Fruit fly (Drosophila melanogaster) whole organism, wandering third instar larva: ENCODE results near the gene CG16749.

Source experiments
- Abd-B ChIP-seq: fragments of >200 bp; optimal IDR thresholded peaks from 2 replicates; lab custom pipeline; 2017; ENCODE audit warnings: missing biosample characterization, missing genetic modification characterization
- CG32264 ChIP-seq: fragments of 200-800 bp; sonication (Bioruptor generic); optimal IDR thresholded peaks from 2 replicates; lab custom pipeline; 2016; ENCODE audit warnings: missing biosample characterization, missing genetic modification characterization
- CG9705 ChIP-seq: fragments of 200-800 bp; sonication (Bioruptor generic); optimal IDR thresholded peaks from 2 replicates; lab custom pipeline; 2018; ENCODE audit warnings: missing biosample characterization, mild to moderate bottlenecking, missing genetic modification characterization
- CrebA ChIP-seq: fragments of 200-800 bp; sonication (Bioruptor generic); optimal IDR thresholded peaks from 2 replicates; lab custom pipeline; 2016; ENCODE audit warnings: missing biosample characterization, mild to moderate bottlenecking, missing genetic modification characterization, borderline replicate concordance
- Dfd ChIP-seq: fragments of >200 bp; optimal IDR thresholded peaks from 2 replicates; lab custom pipeline; 2017; ENCODE audit warnings: missing biosample characterization, missing genetic modification characterization
- Dif ChIP-seq: fragments of 200-275, 200-300 bp; sonication (Bioruptor generic); optimal IDR thresholded peaks from 2 replicates; lab custom pipeline; 2018; ENCODE audit warnings: missing biosample characterization, missing genetic modification characterization; ENCODE audit not compliant: partially characterized antibody
- GATAd ChIP-seq: sonication (Bioruptor generic); optimal IDR thresholded peaks from 2 replicates; lab custom pipeline; 2016; ENCODE audit warnings: missing biosample characterization, missing genetic modification characterization
- HLH106 ChIP-seq: fragments of 200-800 bp; optimal IDR thresholded peaks from 3 replicates; lab custom pipeline; 2019; ENCODE audit warnings: missing biosample characterization, mild to moderate bottlenecking, missing genetic modification characterization, moderate library complexity
- Hnf4 ChIP-seq: fragments of 200-800 bp; sonication (Bioruptor generic); optimal IDR thresholded peaks from 2 replicates; lab custom pipeline; 2016; ENCODE audit warnings: missing biosample characterization, mild to moderate bottlenecking, missing genetic modification characterization
- Hr78 ChIP-seq: fragments of >200 bp; optimal IDR thresholded peaks from 2 replicates; lab custom pipeline; 2017; ENCODE audit warnings: missing biosample characterization, missing genetic modification characterization
- Hr83 ChIP-seq: fragments of 200-300 bp; sonication (Bioruptor generic); optimal IDR thresholded peaks from 2 replicates; lab custom pipeline; 2016; ENCODE audit warnings: missing biosample characterization, mild to moderate bottlenecking, missing genetic modification characterization, moderate library complexity; ENCODE audit not compliant: poor library complexity, severe bottlenecking
- Jra ChIP-seq: sonication (Bioruptor generic); optimal IDR thresholded peaks from 2 replicates; lab custom pipeline; 2016; ENCODE audit warnings: missing biosample characterization, missing genetic modification characterization
- Mio ChIP-seq: sonication (Bioruptor generic); optimal IDR thresholded peaks from 2 replicates; lab custom pipeline; 2016; ENCODE audit warnings: missing biosample characterization, missing genetic modification characterization
- Myc ChIP-seq: fragments of >200 bp; optimal IDR thresholded peaks from 2 replicates; lab custom pipeline; 2017
- N ChIP-seq: fragments of >200 bp; optimal IDR thresholded peaks from 2 replicates; lab custom pipeline; 2018; ENCODE audit warnings: missing biosample characterization, missing external identifiers, missing genetic modification characterization
- OdsH ChIP-seq: fragments of 200-800 bp; sonication (Bioruptor generic); optimal IDR thresholded peaks from 2 replicates; lab custom pipeline; 2016; ENCODE audit warnings: missing biosample characterization, mild to moderate bottlenecking, missing genetic modification characterization
- Rel ChIP-seq, 2 experiments: fragments of 200-800 bp; sonication (Bioruptor generic) in 1 of 2; optimal IDR thresholded peaks; 2 replicates in 1 of 2; 3 replicates in 1 of 2; lab custom pipeline; 2016 to 2019; ENCODE audit warnings: mild to moderate bottlenecking in 2 of 2, missing biosample characterization in 2 of 2, missing genetic modification characterization in 2 of 2, moderate library complexity in 1 of 2
- Sp1 ChIP-seq: fragments of 200-800 bp; sonication (Bioruptor generic); optimal IDR thresholded peaks from 3 replicates; lab custom pipeline; 2019; ENCODE audit warnings: missing biosample characterization, mild to moderate bottlenecking, missing genetic modification characterization, moderate library complexity
- Vsx2 ChIP-seq: fragments of 200-300, 225-300 bp; sonication (Bioruptor generic); optimal IDR thresholded peaks from 2 replicates; lab custom pipeline; 2018; ENCODE audit warnings: missing biosample characterization, missing genetic modification characterization; ENCODE audit not compliant: partially characterized antibody
- br ChIP-seq: fragments of 200-800 bp; sonication (Bioruptor generic); optimal IDR thresholded peaks from 2 replicates; lab custom pipeline; 2016; ENCODE audit warnings: missing biosample characterization, missing genetic modification characterization
- brk ChIP-seq: fragments of 200-800 bp; sonication (Bioruptor generic); optimal IDR thresholded peaks from 2 replicates; lab custom pipeline; 2016; ENCODE audit warnings: missing biosample characterization, mild to moderate bottlenecking, missing genetic modification characterization
- dl ChIP-seq, 2 experiments: fragments of 175-275, 200-275 bp in 1 of 2; fragments of 200-275 bp in 1 of 2; sonication (Bioruptor generic); optimal IDR thresholded peaks; lab custom pipeline; 2018; ENCODE audit warnings: mild to moderate bottlenecking in 2 of 2, missing biosample characterization in 2 of 2, missing genetic modification characterization in 2 of 2, moderate library complexity in 2 of 2; ENCODE audit not compliant: partially characterized antibody in 2 of 2, insufficient read depth in 1 of 2
- dmrt93B ChIP-seq: fragments of 200-800 bp; sonication (Bioruptor generic); optimal IDR thresholded peaks from 2 replicates; lab custom pipeline; 2018; ENCODE audit warnings: missing biosample characterization, mild to moderate bottlenecking, missing genetic modification characterization
- dsf ChIP-seq: sonication (Bioruptor generic); optimal IDR thresholded peaks from 2 replicates; lab custom pipeline; 2016; ENCODE audit warnings: missing biosample characterization, missing genetic modification characterization, borderline replicate concordance
- ey ChIP-seq: fragments of 200-800 bp; sonication (Bioruptor generic); optimal IDR thresholded peaks from 2 replicates; lab custom pipeline; 2016; ENCODE audit warnings: missing biosample characterization, missing genetic modification characterization
- foxo ChIP-seq, 2 experiments: fragments of 200-800 bp; sonication (Bioruptor generic); optimal IDR thresholded peaks; 2 replicates in 1 of 2; 3 replicates in 1 of 2; lab custom pipeline; 2016 to 2017; ENCODE audit warnings: missing biosample characterization in 2 of 2, missing genetic modification characterization in 2 of 2
- fru ChIP-seq: fragments of 200-800 bp; sonication (Bioruptor generic); optimal IDR thresholded peaks from 3 replicates; lab custom pipeline; 2016; ENCODE audit warnings: missing biosample characterization, mild to moderate bottlenecking, missing genetic modification characterization
- h ChIP-seq: fragments of 200-800 bp; sonication (Bioruptor generic); optimal IDR thresholded peaks from 3 replicates; lab custom pipeline; 2016; ENCODE audit warnings: missing biosample characterization, mild to moderate bottlenecking, missing genetic modification characterization
- jim ChIP-seq: fragments of 175-275, 200-325 bp; sonication (Bioruptor generic); optimal IDR thresholded peaks from 2 replicates; lab custom pipeline; 2016; ENCODE audit warnings: missing biosample characterization, mild to moderate bottlenecking, missing genetic modification characterization
- lola ChIP-seq: fragments of >200 bp; optimal IDR thresholded peaks from 2 replicates; lab custom pipeline; 2017; ENCODE audit warnings: missing biosample characterization, missing genetic modification characterization
- pan ChIP-seq: fragments of >200 bp; optimal IDR thresholded peaks from 2 replicates; lab custom pipeline; 2017
- psq ChIP-seq: fragments of 200-800 bp; sonication (Bioruptor generic); optimal IDR thresholded peaks from 3 replicates; lab custom pipeline; 2017; ENCODE audit warnings: missing biosample characterization, mild to moderate bottlenecking, missing genetic modification characterization, moderate library complexity
- rgr ChIP-seq: fragments of 200-800 bp; sonication (Bioruptor generic); optimal IDR thresholded peaks from 3 replicates; lab custom pipeline; 2016; ENCODE audit warnings: missing biosample characterization, mild to moderate bottlenecking, missing genetic modification characterization
- sage ChIP-seq: fragments of 200-800 bp; sonication (Bioruptor generic); optimal IDR thresholded peaks from 2 replicates; lab custom pipeline; 2016; ENCODE audit warnings: missing biosample characterization, mild to moderate bottlenecking, missing genetic modification characterization
- sv ChIP-seq: fragments of 200-800 bp; sonication (Bioruptor generic); optimal IDR thresholded peaks from 3 replicates; lab custom pipeline; 2016; ENCODE audit warnings: missing biosample characterization, missing genetic modification characterization
- tai ChIP-seq: sonication (Bioruptor generic); optimal IDR thresholded peaks from 2 replicates; lab custom pipeline; 2016; ENCODE audit warnings: missing biosample characterization, missing genetic modification characterization
- usp ChIP-seq: fragments of >200 bp; optimal IDR thresholded peaks from 2 replicates; lab custom pipeline; 2017; ENCODE audit warnings: missing biosample characterization, missing genetic modification characterization
- woc ChIP-seq: sonication (Bioruptor generic); optimal IDR thresholded peaks from 2 replicates; lab custom pipeline; 2016; ENCODE audit warnings: missing biosample characterization, mild to moderate bottlenecking, missing genetic modification characterization

Gene CG16749

dm6 chr3R:9349267-9349820 lies 17.7 kb upstream of the CG16749 start:
- TF ChIP-seq lola (no peak), Hr83 (no peak), Hnf4 (GFP tag; lab: Kevin White, UChicago) (peak; percentile 33), Vsx2 (GFP tag; lab: Kevin White, UChicago) (no peak), tai (GFP tag; lab: Kevin White, UChicago) (no peak), brk (no peak), Myc (lab: Kevin White, UChicago) (no peak), br (GFP tag; lab: Kevin White, UChicago) (peak; percentile 57), usp (GFP tag; lab: Kevin White, UChicago) (no peak), dsf (no peak), Dif (no peak), Dfd (GFP tag; lab: Kevin White, UChicago) (no peak), h (GFP tag; lab: Kevin White, UChicago) (peak; percentile 57), OdsH (no peak), fru (GFP tag; lab: Kevin White, UChicago) (peak; percentile 51), jim (GFP tag; lab: Kevin White, UChicago) (no peak), dmrt93B (GFP tag; lab: Kevin White, UChicago) (peak; percentile 33), Hr78 (no peak), Abd-B (GFP tag; lab: Kevin White, UChicago) (no peak), HLH106 (tag; lab: Kevin White, UChicago) (no peak), sage (GFP tag; lab: Kevin White, UChicago) (no peak), CrebA (GFP tag; lab: Kevin White, UChicago) (no peak), psq (GFP tag; lab: Kevin White, UChicago) (peak; percentile 53), foxo (GFP tag; optimal IDR thresholded peaks at IDR 0.05; lab: Kevin White, UChicago) (peak in 1 of 2 experiments; percentile 55), sv (GFP tag; lab: Kevin White, UChicago) (no peak), Jra (GFP tag; lab: Kevin White, UChicago) (no peak), Mio (GFP tag; lab: Kevin White, UChicago) (no peak), pan (lab: Kevin White, UChicago) (no peak), dl (GFP tag; optimal IDR thresholded peaks at IDR 0.05; lab: Kevin White, UChicago; ENCODE audit: insufficient read depth in 1 of 2, partially characterized antibody in 2 of 2) (no peak), Sp1 (peak; percentile 36), CG9705 (no peak), CG32264 (GFP tag; lab: Kevin White, UChicago) (no peak), N (GFP tag; lab: Kevin White, UChicago) (no peak), rgr (GFP tag; lab: Kevin White, UChicago) (peak; percentile 51), ey (GFP tag; lab: Kevin White, UChicago) (peak; percentile 42), Rel (GFP tag; optimal IDR thresholded peaks at IDR 0.05; lab: Kevin White, UChicago) (no peak), Rel (tag; optimal IDR thresholded peaks at IDR 0.05; lab: Kevin White, UChicago) (no peak), woc (GFP tag; lab: Kevin White, UChicago) (peak; percentile 62), GATAd (GFP tag; lab: Kevin White, UChicago) (no peak)

dm6 chr3R:9348379-9348721 lies 16.7 kb upstream of the CG16749 start:
- TF ChIP-seq Dif (peak; percentile 40), psq (GFP tag; lab: Kevin White, UChicago) (peak; percentile 89), HLH106 (tag; lab: Kevin White, UChicago) (no peak), CG9705 (no peak), dl (GFP tag; optimal IDR thresholded peaks at IDR 0.05; lab: Kevin White, UChicago; ENCODE audit: insufficient read depth in 1 of 2, partially characterized antibody in 2 of 2) (peak in 1 of 2 experiments; percentile 18)
